Worm (Caenorhabditis elegans): ENCODE results near the gene pcyt-2.2.
A peak's percentile ranks its signal among the peaks of the same experiment; 100 is the strongest.

- TF ChIP-seq skn-1 (tag; optimal IDR thresholded peaks at IDR 0.05) (peak; percentile 44), nhr-11 (tag; optimal IDR thresholded peaks at IDR 0.05) (no peak), nhr-6 (tag; optimal IDR thresholded peaks at IDR 0.05) (no peak), ztf-11 (tag; optimal IDR thresholded peaks at IDR 0.05) (no peak), nhr-237 (tag; optimal IDR thresholded peaks at IDR 0.05) (no peak), sem-4 (tag; optimal IDR thresholded peaks at IDR 0.05) (no peak), elt-1 (tag; optimal IDR thresholded peaks at IDR 0.05) (no peak), ztf-1 (GFP tag; conservative IDR thresholded peaks at IDR 0.05) (no peak), nhr-10 (tag; optimal IDR thresholded peaks at IDR 0.05) (no peak), egl-27 (tag; optimal IDR thresholded peaks at IDR 0.05) (no peak), zag-1 (tag; optimal IDR thresholded peaks at IDR 0.05) (no peak), ztf-4 (tag; optimal IDR thresholded peaks at IDR 0.05) (no peak)
Observed at ce11 chrX:7867307-7867706, 16.8 kb upstream of the pcyt-2.2 start.
